Fruit fly (Drosophila melanogaster) whole organism, embryonic: ENCODE measurements around the gene CG32161.

Source experiments
- CG10654 ChIP-seq: fragments of 200-800 bp; sonication (Bioruptor generic); optimal IDR thresholded peaks from 2 replicates; lab custom pipeline; 2016; ENCODE audit warnings: missing biosample characterization, missing genetic modification characterization
- CG11085 ChIP-seq: fragments of 200-800 bp; sonication (Bioruptor generic); IDR thresholded peaks from 2 replicates; pipeline ENCODE4 v1.3.6; 2022; ENCODE audit warnings: missing biosample characterization, missing genetic modification characterization
- CG11398 ChIP-seq: fragments of 200-800 bp; sonication (Bioruptor generic); optimal IDR thresholded peaks from 2 replicates; lab custom pipeline; 2016; ENCODE audit warnings: missing biosample characterization, missing genetic modification characterization
- CG11560 ChIP-seq: fragments of 200-800 bp; sonication (Bioruptor generic); IDR thresholded peaks from 3 replicates; pipeline ENCODE4 v1.3.6; 2022; ENCODE audit warnings: missing biosample characterization, missing genetic modification characterization
- CG11695 ChIP-seq: fragments of 200-800 bp; sonication (Bioruptor generic); IDR thresholded peaks from 3 replicates; pipeline ENCODE4 v1.3.6; 2022; ENCODE audit warnings: missing biosample characterization, missing genetic modification characterization
- CG11696 ChIP-seq: fragments of 200-800 bp; sonication (Bioruptor generic); IDR thresholded peaks from 2 replicates; pipeline ENCODE4 v1.3.6; 2022; ENCODE audit warnings: missing biosample characterization, missing genetic modification characterization
- CG12299 ChIP-seq: fragments of 200-800 bp; sonication (Bioruptor generic); optimal IDR thresholded peaks from 2 replicates; lab custom pipeline; 2018; ENCODE audit warnings: missing biosample characterization, mild to moderate bottlenecking, missing genetic modification characterization
- CG13624 ChIP-seq: fragments of 200-800 bp; sonication (Bioruptor generic); optimal IDR thresholded peaks from 2 replicates; lab custom pipeline; 2016; ENCODE audit warnings: missing biosample characterization, missing genetic modification characterization
- CG15514 ChIP-seq: fragments of 200-800 bp; sonication (Bioruptor generic); optimal IDR thresholded peaks from 3 replicates; lab custom pipeline; 2017; ENCODE audit warnings: missing biosample characterization, missing genetic modification characterization, mild to moderate bottlenecking, moderate library complexity, missing genetic modification reagents
- CG1647 ChIP-seq: fragments of 200-800 bp; sonication (Bioruptor generic); optimal IDR thresholded peaks from 3 replicates; lab custom pipeline; 2016; ENCODE audit warnings: missing biosample characterization, missing genetic modification characterization
- CG2116 ChIP-seq: fragments of 200-800 bp; sonication (Bioruptor generic); optimal IDR thresholded peaks from 3 replicates; lab custom pipeline; 2018; ENCODE audit warnings: missing biosample characterization, mild to moderate bottlenecking, missing genetic modification characterization
- CG30403 ChIP-seq: fragments of 200-800 bp; sonication (Bioruptor generic); optimal IDR thresholded peaks from 3 replicates; lab custom pipeline; 2016; ENCODE audit warnings: missing biosample characterization, missing genetic modification characterization
- CG3163 ChIP-seq: fragments of 200-800 bp; sonication (Bioruptor generic); optimal IDR thresholded peaks from 3 replicates; lab custom pipeline; 2016; ENCODE audit warnings: missing biosample characterization, missing genetic modification characterization
- CG32532 ChIP-seq: fragments of 200-800 bp; sonication (Bioruptor generic); IDR thresholded peaks from 2 replicates; pipeline ENCODE4 v1.3.6; 2022; ENCODE audit warnings: missing biosample characterization, missing genetic modification characterization
- CG4282 ChIP-seq: fragments of 200-800 bp; sonication (Bioruptor generic); optimal IDR thresholded peaks from 2 replicates; lab custom pipeline; 2016; ENCODE audit warnings: missing biosample characterization, missing genetic modification characterization
- CG4328 ChIP-seq: fragments of 200-800 bp; sonication (Bioruptor generic); optimal IDR thresholded peaks from 3 replicates; lab custom pipeline; 2017; ENCODE audit warnings: missing biosample characterization, missing genetic modification reagents, missing genetic modification characterization
- CG6689 ChIP-seq: fragments of 200-800 bp; sonication (Bioruptor generic); IDR thresholded peaks from 2 replicates; pipeline ENCODE4 v1.3.6; 2022; ENCODE audit warnings: missing biosample characterization, missing genetic modification characterization
- CG8089 ChIP-seq: fragments of 200-800 bp; sonication (Bioruptor generic); optimal IDR thresholded peaks from 3 replicates; lab custom pipeline; 2016; ENCODE audit warnings: missing biosample characterization, missing genetic modification characterization
- CG8388 ChIP-seq: fragments of 200-800 bp; sonication (Bioruptor generic); optimal IDR thresholded peaks from 2 replicates; lab custom pipeline; 2019; ENCODE audit warnings: missing biosample characterization, mild to moderate bottlenecking, missing genetic modification characterization, moderate library complexity
- CG9437 ChIP-seq: fragments of 200-800 bp; sonication (Bioruptor generic); optimal IDR thresholded peaks from 2 replicates; lab custom pipeline; 2018; ENCODE audit warnings: missing biosample characterization, mild to moderate bottlenecking, missing genetic modification characterization
- CG9876 ChIP-seq: fragments of 200-800 bp; sonication (Bioruptor generic); optimal IDR thresholded peaks from 2 replicates; lab custom pipeline; 2016; ENCODE audit warnings: missing biosample characterization, missing genetic modification characterization
- Doc3 ChIP-seq: fragments of 200-800 bp; sonication (Bioruptor generic); IDR thresholded peaks from 3 replicates; pipeline ENCODE4 v1.3.6; 2022; ENCODE audit warnings: missing biosample characterization, missing genetic modification characterization; ENCODE audit not compliant: partially characterized antibody
- Dp ChIP-seq: fragments of 200-800 bp; sonication (Bioruptor generic); optimal IDR thresholded peaks from 2 replicates; lab custom pipeline; 2018; ENCODE audit warnings: missing biosample characterization, mild to moderate bottlenecking, missing genetic modification characterization, moderate library complexity
- Hr39 ChIP-seq: fragments of >200 bp; optimal IDR thresholded peaks from 2 replicates; lab custom pipeline; 2017
- Kr ChIP-seq: fragments of 200-800 bp; sonication (Bioruptor generic); optimal IDR thresholded peaks from 2 replicates; lab custom pipeline; 2017; ENCODE audit warnings: missing biosample characterization, mild to moderate bottlenecking, missing genetic modification characterization
- Lhr ChIP-seq: fragments of 200-800 bp; sonication (Bioruptor generic); optimal IDR thresholded peaks from 3 replicates; lab custom pipeline; 2017; ENCODE audit warnings: mild to moderate bottlenecking, missing biosample characterization, missing genetic modification reagents, missing genetic modification characterization
- Mad ChIP-seq: fragments of 200-800 bp; sonication (Bioruptor generic); optimal IDR thresholded peaks from 2 replicates; lab custom pipeline; 2016; ENCODE audit warnings: missing biosample characterization, missing genetic modification characterization
- NfI ChIP-seq: fragments of 200-800 bp; sonication (Bioruptor generic); optimal IDR thresholded peaks from 3 replicates; lab custom pipeline; 2018; ENCODE audit warnings: missing biosample characterization, mild to moderate bottlenecking, missing genetic modification characterization, moderate library complexity
- Oli ChIP-seq: fragments of 200-800 bp; sonication (Bioruptor generic); optimal IDR thresholded peaks from 2 replicates; lab custom pipeline; 2018; ENCODE audit warnings: missing biosample characterization, mild to moderate bottlenecking, missing genetic modification characterization, moderate library complexity
- Pdp1 ChIP-seq, 2 experiments: fragments of 200-800 bp; sonication (Bioruptor generic); optimal IDR thresholded peaks; 3 replicates each; lab custom pipeline; 2016; ENCODE audit warnings: missing biosample characterization in 2 of 2, missing genetic modification characterization in 2 of 2, mild to moderate bottlenecking in 1 of 2, moderate library complexity in 1 of 2
- Ptx1 ChIP-seq: fragments of 200-800 bp; sonication (Bioruptor generic); IDR thresholded peaks from 2 replicates; pipeline ENCODE4 v1.3.6; 2022; ENCODE audit warnings: missing biosample characterization, missing genetic modification characterization
- ab ChIP-seq: fragments of 200-800 bp; sonication (Bioruptor generic); optimal IDR thresholded peaks from 2 replicates; lab custom pipeline; 2016; ENCODE audit warnings: missing biosample characterization, missing genetic modification characterization
- cato ChIP-seq: fragments of 200-800 bp; sonication (Bioruptor generic); optimal IDR thresholded peaks from 2 replicates; lab custom pipeline; 2016; ENCODE audit warnings: missing biosample characterization, missing genetic modification characterization, borderline replicate concordance
- chif ChIP-seq, 2 experiments: fragments of 200-800 bp; sonication (Bioruptor generic); optimal IDR thresholded peaks; 3 replicates each; lab custom pipeline; 2016; ENCODE audit warnings: missing biosample characterization in 2 of 2, missing genetic modification characterization in 2 of 2
- da ChIP-seq: fragments of 200-800 bp; sonication (Bioruptor generic); optimal IDR thresholded peaks from 2 replicates; lab custom pipeline; 2016; ENCODE audit warnings: missing biosample characterization, missing genetic modification characterization
- danr ChIP-seq: fragments of 200-800 bp; sonication (Bioruptor generic); IDR thresholded peaks from 2 replicates; pipeline ENCODE4 v1.3.6; 2022; ENCODE audit warnings: missing biosample characterization, missing genetic modification characterization
- dmrt11E ChIP-seq: fragments of 200-800 bp; sonication (Bioruptor generic); optimal IDR thresholded peaks from 3 replicates; lab custom pipeline; 2018; ENCODE audit warnings: missing biosample characterization, mild to moderate bottlenecking, missing genetic modification characterization, moderate library complexity
- dmrt99B ChIP-seq: fragments of 200-800 bp; sonication (Bioruptor generic); optimal IDR thresholded peaks from 2 replicates; lab custom pipeline; 2018; ENCODE audit warnings: missing biosample characterization, mild to moderate bottlenecking, missing genetic modification characterization, moderate library complexity
- dpn ChIP-seq, 2 experiments: fragments of 200-800 bp; sonication (Bioruptor generic); optimal IDR thresholded peaks; 3 replicates each; lab custom pipeline; 2016; ENCODE audit warnings: missing biosample characterization in 2 of 2, missing genetic modification characterization in 2 of 2
- fd3F ChIP-seq: fragments of 200-800 bp; sonication (Bioruptor generic); optimal IDR thresholded peaks from 2 replicates; lab custom pipeline; 2018; ENCODE audit warnings: missing biosample characterization, mild to moderate bottlenecking, missing genetic modification characterization, moderate library complexity
- gem ChIP-seq: fragments of 200-800 bp; sonication (Bioruptor generic); optimal IDR thresholded peaks from 2 replicates; lab custom pipeline; 2019; ENCODE audit warnings: missing biosample characterization, mild to moderate bottlenecking, missing genetic modification characterization, moderate library complexity
- gsb ChIP-seq: fragments of 200-800 bp; sonication (Bioruptor generic); IDR thresholded peaks from 2 replicates; pipeline ENCODE4 v1.3.6; 2022; ENCODE audit warnings: missing biosample characterization, missing genetic modification characterization
- pum ChIP-seq: fragments of 200-800 bp; sonication (Bioruptor generic); optimal IDR thresholded peaks from 2 replicates; lab custom pipeline; 2016; ENCODE audit warnings: missing biosample characterization, missing genetic modification characterization
- sima ChIP-seq: fragments of 200-800 bp; sonication (Bioruptor generic); optimal IDR thresholded peaks from 2 replicates; lab custom pipeline; 2016; ENCODE audit warnings: missing biosample characterization, missing genetic modification characterization
- sisA ChIP-seq: fragments of 200-800 bp; sonication (Bioruptor generic); IDR thresholded peaks from 2 replicates; pipeline ENCODE4 v1.3.6; 2022; ENCODE audit warnings: missing biosample characterization, missing genetic modification characterization
- stwl ChIP-seq: fragments of 200-800 bp; sonication (Bioruptor generic); optimal IDR thresholded peaks from 3 replicates; lab custom pipeline; 2018; ENCODE audit warnings: missing biosample characterization, mild to moderate bottlenecking, missing genetic modification characterization, moderate library complexity
- tup ChIP-seq: fragments of 200-800 bp; sonication (Bioruptor generic); optimal IDR thresholded peaks from 2 replicates; lab custom pipeline; 2016; ENCODE audit warnings: missing biosample characterization, mild to moderate bottlenecking, missing genetic modification characterization, moderate library complexity
- twi ChIP-seq: fragments of 200-800 bp; optimal IDR thresholded peaks from 2 replicates; lab custom pipeline; 2019; ENCODE audit warnings: missing biosample characterization, mild to moderate bottlenecking, missing genetic modification characterization, moderate library complexity
- zfh1 ChIP-seq: fragments of 200-800 bp; sonication (Bioruptor generic); IDR thresholded peaks from 3 replicates; pipeline ENCODE4 v1.3.6; 2022; ENCODE audit warnings: missing biosample characterization, missing genetic modification characterization

The CG32161 gene

dm6 chr3L:16890650-16891336 is 44.8 kb downstream of the CG32161 start (continued):
- TF ChIP-seq CG9437 (peak; percentile 75), CG4328 (peak; percentile 59), NfI (GFP tag; lab: Kevin White, UChicago) (peak; percentile 85), danr (GFP tag; lab: Robert Waterston, UW) (peak; percentile 87), dmrt11E (tag; lab: Kevin White, UChicago) (peak; percentile 87), Ptx1 (peak; percentile 94), CG1647 (GFP tag; lab: Kevin White, UChicago) (peak; percentile 80), CG11696 (GFP tag; lab: Robert Waterston, UW) (peak; percentile 75), CG4282 (GFP tag; lab: Kevin White, UChicago) (peak; percentile 50), CG11695 (GFP tag; lab: Robert Waterston, UW) (peak; percentile 90), gem (tag; lab: Kevin White, UChicago) (peak; percentile 95), CG30403 (GFP tag; lab: Kevin White, UChicago) (peak; percentile 92), Kr (no peak), pum (peak; percentile 89), CG8089 (GFP tag; lab: Kevin White, UChicago) (peak; percentile 88), ab (peak; percentile 34), CG10654 (GFP tag; lab: Kevin White, UChicago) (peak; percentile 87), CG11085 (GFP tag; lab: Robert Waterston, UW) (peak; percentile 58), sima (GFP tag; lab: Kevin White, UChicago) (peak; percentile 64), dmrt99B (tag; lab: Kevin White, UChicago) (peak; percentile 96), Pdp1 (GFP tag; optimal IDR thresholded peaks at IDR 0.05; lab: Kevin White, UChicago) (peak; percentile 86 to 90), Doc3 (GFP tag; lab: Robert Waterston, UW) (no peak), dpn (GFP tag; optimal IDR thresholded peaks at IDR 0.05; lab: Kevin White, UChicago) (peak; percentile 86 to 92), CG15514 (GFP tag; lab: Kevin White, UChicago) (peak; percentile 52), stwl (tag; lab: Kevin White, UChicago) (no peak), CG6689 (peak; percentile 92), fd3F (GFP tag; lab: Kevin White, UChicago) (peak; percentile 69), chif (GFP tag; optimal IDR thresholded peaks at IDR 0.05; lab: Kevin White, UChicago) (peak; percentile 85 to 91), tup (GFP tag; lab: Kevin White, UChicago) (peak; percentile 77), CG3163 (GFP tag; lab: Kevin White, UChicago) (peak; percentile 59), CG2116 (peak; percentile 54), CG8388 (GFP tag; lab: Kevin White, UChicago) (peak; percentile 93), Mad (GFP tag; lab: Kevin White, UChicago) (peak; percentile 55), CG13624 (GFP tag; lab: Kevin White, UChicago) (peak; percentile 74), da (GFP tag; lab: Kevin White, UChicago) (peak; percentile 75), gsb (peak; percentile 51), cato (GFP tag; lab: Kevin White, UChicago) (peak; percentile 83), Hr39 (lab: Kevin White, UChicago) (no peak), zfh1 (peak; percentile 95), Oli (tag; lab: Kevin White, UChicago) (peak; percentile 94), CG11398 (peak; percentile 79), twi (peak; percentile 78), Lhr (GFP tag; lab: Kevin White, UChicago) (peak; percentile 82), sisA (peak; percentile 95), CG32532 (GFP tag; lab: Robert Waterston, UW) (peak; percentile 75), CG11560 (tag; lab: Robert Waterston, UW) (peak; percentile 71; the same call in 2 of the 3 replicates), Dp (GFP tag; lab: Kevin White, UChicago) (no peak), CG9876 (GFP tag; lab: Kevin White, UChicago) (peak; percentile 60), CG12299 (tag; lab: Kevin White, UChicago) (peak; percentile 71)
